Fruit fly (Drosophila melanogaster) whole organism, embryonic: ENCODE data around the gene kirre.
A peak's percentile ranks its signal among the peaks of the same experiment; 100 is the strongest.

Source experiments
- ATbp ChIP-seq: fragments of 200-800 bp; sonication (Bioruptor generic); optimal IDR thresholded peaks from 2 replicates; lab custom pipeline; 2017; ENCODE audit warnings: missing biosample characterization, mild to moderate bottlenecking, missing genetic modification characterization, missing genetic modification reagents
- Ada2b ChIP-seq: fragments of 200-800 bp; sonication (Bioruptor generic); IDR thresholded peaks from 2 replicates; pipeline ENCODE4 v1.3.6; 2022; ENCODE audit warnings: missing biosample characterization, missing genetic modification characterization
- BEAF-32 ChIP-seq: fragments of 200-800 bp; sonication (Bioruptor generic); optimal IDR thresholded peaks from 3 replicates; lab custom pipeline; 2017; ENCODE audit warnings: missing biosample characterization, missing genetic modification characterization, mild to moderate bottlenecking, moderate library complexity, missing genetic modification reagents
- CG10147 ChIP-seq: fragments of 200-800 bp; sonication (Bioruptor generic); optimal IDR thresholded peaks from 2 replicates; lab custom pipeline; 2019; ENCODE audit warnings: missing biosample characterization, mild to moderate bottlenecking, missing genetic modification characterization, moderate library complexity
- CG10321 ChIP-seq: fragments of 200-800 bp; sonication (Bioruptor generic); IDR thresholded peaks from 2 replicates; pipeline ENCODE4 v1.3.6; 2022; ENCODE audit warnings: missing biosample characterization, missing genetic modification characterization
- CG11085 ChIP-seq: fragments of 200-800 bp; sonication (Bioruptor generic); IDR thresholded peaks from 2 replicates; pipeline ENCODE4 v1.3.6; 2022; ENCODE audit warnings: missing biosample characterization, missing genetic modification characterization
- CG11504 ChIP-seq: fragments of 200-800 bp; sonication (Bioruptor generic); optimal IDR thresholded peaks from 3 replicates; lab custom pipeline; 2019; ENCODE audit warnings: missing biosample characterization, mild to moderate bottlenecking, missing genetic modification characterization, moderate library complexity
- CG12071 ChIP-seq: fragments of 200-800 bp; sonication (Bioruptor generic); optimal IDR thresholded peaks from 3 replicates; lab custom pipeline; 2018; ENCODE audit warnings: missing biosample characterization, mild to moderate bottlenecking, missing genetic modification characterization
- CG12104 ChIP-seq: fragments of 200-800 bp; sonication (Bioruptor generic); optimal IDR thresholded peaks from 3 replicates; lab custom pipeline; 2016; ENCODE audit warnings: missing biosample characterization, missing genetic modification characterization
- CG13287 ChIP-seq: fragments of 200-800 bp; sonication (Bioruptor generic); IDR thresholded peaks from 2 replicates; pipeline ENCODE4 v1.3.6; 2022; ENCODE audit warnings: missing biosample characterization, missing genetic modification characterization; ENCODE audit not compliant: partially characterized antibody
- CG13424 ChIP-seq: fragments of 200-800 bp; sonication (Bioruptor generic); optimal IDR thresholded peaks from 2 replicates; lab custom pipeline; 2019; ENCODE audit warnings: missing biosample characterization, mild to moderate bottlenecking, missing genetic modification characterization, moderate library complexity
- CG13624 ChIP-seq: fragments of 200-800 bp; sonication (Bioruptor generic); optimal IDR thresholded peaks from 2 replicates; lab custom pipeline; 2016; ENCODE audit warnings: missing biosample characterization, missing genetic modification characterization
- CG14667 ChIP-seq: fragments of 200-800 bp; sonication (Bioruptor generic); IDR thresholded peaks from 2 replicates; pipeline ENCODE4 v1.3.6; 2022; ENCODE audit warnings: missing biosample characterization, missing genetic modification characterization
- CG15601 ChIP-seq: fragments of 200-800 bp; sonication (Bioruptor generic); optimal IDR thresholded peaks from 3 replicates; lab custom pipeline; 2019; ENCODE audit warnings: missing biosample characterization, mild to moderate bottlenecking, missing genetic modification characterization, moderate library complexity
- CG1602 ChIP-seq: fragments of 200-800 bp; sonication (Bioruptor generic); optimal IDR thresholded peaks from 3 replicates; lab custom pipeline; 2016; ENCODE audit warnings: missing biosample characterization, missing genetic modification characterization
- CG16815 ChIP-seq: fragments of 200-800 bp; sonication (Bioruptor generic); optimal IDR thresholded peaks from 3 replicates; lab custom pipeline; 2017; ENCODE audit warnings: missing biosample characterization, mild to moderate bottlenecking, missing genetic modification characterization
- CG17328 ChIP-seq: fragments of 200-800 bp; sonication (Bioruptor generic); IDR thresholded peaks from 2 replicates; pipeline ENCODE4 v1.3.6; 2022; ENCODE audit warnings: missing biosample characterization, missing genetic modification characterization
- CG17385 ChIP-seq: fragments of 200-800 bp; sonication (Bioruptor generic); optimal IDR thresholded peaks from 3 replicates; lab custom pipeline; 2018; ENCODE audit warnings: missing biosample characterization, mild to moderate bottlenecking, missing genetic modification characterization
- CG17912 ChIP-seq: fragments of 200-800 bp; sonication (Bioruptor generic); optimal IDR thresholded peaks from 2 replicates; lab custom pipeline; 2018; ENCODE audit warnings: missing biosample characterization, mild to moderate bottlenecking, missing genetic modification characterization
- CG31224 ChIP-seq: fragments of 200-800 bp; sonication (Bioruptor generic); IDR thresholded peaks from 2 replicates; pipeline ENCODE4 v1.3.6; 2022; ENCODE audit warnings: missing biosample characterization, missing genetic modification characterization
- CG34422 ChIP-seq: fragments of 200-800 bp; sonication (Bioruptor generic); IDR thresholded peaks from 3 replicates; pipeline ENCODE4 v1.3.6; 2022; ENCODE audit warnings: missing biosample characterization, missing genetic modification characterization
- CG6254 ChIP-seq: fragments of 200-800 bp; sonication (Bioruptor generic); optimal IDR thresholded peaks from 3 replicates; lab custom pipeline; 2017; ENCODE audit warnings: mild to moderate bottlenecking, missing biosample characterization, missing genetic modification reagents, missing genetic modification characterization
- CG7357 ChIP-seq: fragments of 200-800 bp; sonication (Bioruptor generic); IDR thresholded peaks from 3 replicates; pipeline ENCODE4 v1.3.6; 2022; ENCODE audit warnings: missing biosample characterization, missing genetic modification characterization
- CG7928 ChIP-seq: fragments of 200-800 bp; sonication (Bioruptor generic); optimal IDR thresholded peaks from 2 replicates; lab custom pipeline; 2017; ENCODE audit warnings: missing biosample characterization, mild to moderate bottlenecking, missing genetic modification characterization
- CG8290 ChIP-seq, 3 experiments: fragments of 200-800 bp; sonication (Bioruptor generic); optimal IDR thresholded peaks; 2 replicates each; lab custom pipeline; 2016 to 2019; ENCODE audit warnings: missing biosample characterization in 3 of 3, missing genetic modification characterization in 3 of 3, mild to moderate bottlenecking in 2 of 3, moderate library complexity in 1 of 3
- CG8478 ChIP-seq: fragments of >200 bp; optimal IDR thresholded peaks from 2 replicates; lab custom pipeline; 2018
- CG9876 ChIP-seq: fragments of 200-800 bp; sonication (Bioruptor generic); optimal IDR thresholded peaks from 2 replicates; lab custom pipeline; 2016; ENCODE audit warnings: missing biosample characterization, missing genetic modification characterization
- Drgx ChIP-seq: fragments of 200-800 bp; sonication (Bioruptor generic); IDR thresholded peaks from 2 replicates; pipeline ENCODE4 v1.3.6; 2022; ENCODE audit warnings: missing biosample characterization, missing genetic modification characterization
- Fer1 ChIP-seq: fragments of 200-800 bp; sonication (Bioruptor generic); optimal IDR thresholded peaks from 2 replicates; lab custom pipeline; 2017; ENCODE audit warnings: missing biosample characterization, mild to moderate bottlenecking, missing genetic modification characterization
- Hmx ChIP-seq: fragments of 200-800 bp; sonication (Bioruptor generic); optimal IDR thresholded peaks from 2 replicates; lab custom pipeline; 2016; ENCODE audit warnings: missing biosample characterization, missing genetic modification characterization
- Hsf ChIP-seq: fragments of 200-800 bp; sonication (Bioruptor generic); optimal IDR thresholded peaks from 3 replicates; lab custom pipeline; 2016; ENCODE audit warnings: missing biosample characterization, missing genetic modification characterization
- MBD-R2 ChIP-seq: fragments of 200-800 bp; sonication (Bioruptor generic); IDR thresholded peaks from 2 replicates; pipeline ENCODE4 v1.3.6; 2022; ENCODE audit warnings: missing biosample characterization, missing genetic modification characterization
- Max ChIP-seq: fragments of 200-800 bp; sonication (Bioruptor generic); optimal IDR thresholded peaks from 2 replicates; lab custom pipeline; 2016; ENCODE audit warnings: missing biosample characterization, mild to moderate bottlenecking, missing genetic modification characterization
- Neu2 ChIP-seq: fragments of 200-800 bp; sonication (Bioruptor generic); optimal IDR thresholded peaks from 3 replicates; lab custom pipeline; 2016; ENCODE audit warnings: missing biosample characterization, missing genetic modification characterization, borderline replicate concordance
- Oli ChIP-seq: fragments of 200-800 bp; sonication (Bioruptor generic); optimal IDR thresholded peaks from 2 replicates; lab custom pipeline; 2018; ENCODE audit warnings: missing biosample characterization, mild to moderate bottlenecking, missing genetic modification characterization, moderate library complexity
- PHDP ChIP-seq: fragments of 200-800 bp; sonication (Bioruptor generic); optimal IDR thresholded peaks from 3 replicates; lab custom pipeline; 2018; ENCODE audit warnings: missing biosample characterization, mild to moderate bottlenecking, missing genetic modification characterization, moderate library complexity
- ci ChIP-seq: fragments of 200-800 bp; sonication (Bioruptor generic); IDR thresholded peaks from 3 replicates; pipeline ENCODE4 v1.3.6; 2022; ENCODE audit warnings: missing biosample characterization, missing genetic modification characterization
- crc ChIP-seq: fragments of 200-800 bp; sonication (Bioruptor generic); optimal IDR thresholded peaks from 2 replicates; lab custom pipeline; 2016; ENCODE audit warnings: missing biosample characterization, missing genetic modification characterization
- crol ChIP-seq: fragments of 200-800 bp; sonication (Bioruptor generic); IDR thresholded peaks from 2 replicates; pipeline ENCODE4 v1.3.6; 2022; ENCODE audit warnings: missing biosample characterization, missing genetic modification characterization
- disco-r ChIP-seq: fragments of 200-800 bp; sonication (Bioruptor generic); optimal IDR thresholded peaks from 2 replicates; lab custom pipeline; 2016; ENCODE audit warnings: missing biosample characterization, missing genetic modification characterization
- dm ChIP-seq: fragments of 200-800 bp; sonication (Bioruptor generic); optimal IDR thresholded peaks from 3 replicates; lab custom pipeline; 2016; ENCODE audit warnings: missing biosample characterization, missing genetic modification characterization
- kah ChIP-seq: fragments of 200-800 bp; sonication (Bioruptor generic); optimal IDR thresholded peaks from 2 replicates; lab custom pipeline; 2018; ENCODE audit warnings: missing biosample characterization, mild to moderate bottlenecking, missing genetic modification characterization
- kni ChIP-seq: fragments of 200-800 bp; sonication (Bioruptor generic); optimal IDR thresholded peaks from 3 replicates; lab custom pipeline; 2017; ENCODE audit warnings: mild to moderate bottlenecking, missing biosample characterization, missing genetic modification reagents, missing genetic modification characterization
- mam ChIP-seq: fragments of 200-800 bp; sonication (Bioruptor generic); optimal IDR thresholded peaks from 3 replicates; lab custom pipeline; 2016; ENCODE audit warnings: missing biosample characterization, missing genetic modification characterization
- mld ChIP-seq: fragments of 200-800 bp; sonication (Bioruptor generic); IDR thresholded peaks from 3 replicates; pipeline ENCODE4 v1.3.6; 2022; ENCODE audit warnings: missing biosample characterization, missing genetic modification characterization; ENCODE audit not compliant: partially characterized antibody
- pros ChIP-seq: fragments of 200-800 bp; sonication (Bioruptor generic); optimal IDR thresholded peaks from 3 replicates; lab custom pipeline; 2019; ENCODE audit warnings: missing biosample characterization, mild to moderate bottlenecking, missing genetic modification characterization, moderate library complexity
- slbo ChIP-seq: fragments of 200-800 bp; sonication (Bioruptor generic); IDR thresholded peaks from 2 replicates; pipeline ENCODE4 v1.3.6; 2022; ENCODE audit warnings: missing biosample characterization, missing genetic modification characterization
- sqz ChIP-seq: fragments of 200-800 bp; sonication (Bioruptor generic); optimal IDR thresholded peaks from 3 replicates; lab custom pipeline; 2018; ENCODE audit warnings: missing biosample characterization, mild to moderate bottlenecking, missing genetic modification characterization
- ssp ChIP-seq: fragments of 200-800 bp; sonication (Bioruptor generic); IDR thresholded peaks from 2 replicates; pipeline ENCODE4 v1.3.6; 2022; ENCODE audit warnings: missing biosample characterization, missing genetic modification characterization
- stwl ChIP-seq: fragments of 200-800 bp; sonication (Bioruptor generic); optimal IDR thresholded peaks from 3 replicates; lab custom pipeline; 2018; ENCODE audit warnings: missing biosample characterization, mild to moderate bottlenecking, missing genetic modification characterization, moderate library complexity
- wor ChIP-seq: fragments of 200-800 bp; sonication (Bioruptor generic); IDR thresholded peaks from 2 replicates; pipeline ENCODE4 v1.3.6; 2022; ENCODE audit warnings: missing biosample characterization, missing genetic modification characterization

Gene kirre

dm6 chrX:3036527-3036926 is 296.3 kb downstream of the kirre start (continued):
- no peak for TF ChIP-seq sqz (GFP tag; lab: Kevin White, UChicago)
- no peak for TF ChIP-seq CG12104 (GFP tag; lab: Kevin White, UChicago)
- no peak for TF ChIP-seq CG1602 (GFP tag; lab: Kevin White, UChicago)
- no peak for TF ChIP-seq CG6254
- peak; percentile 34; the same call in 1 of the 3 replicates for TF ChIP-seq CG7357 (GFP tag; lab: Robert Waterston, UW)
- TF ChIP-seq ATbp (GFP tag; lab: Kevin White, UChicago) = no peak
- no peak for TF ChIP-seq PHDP (tag; lab: Kevin White, UChicago)
- peak; percentile 60; the same call in 1 of the 3 replicates for TF ChIP-seq ci (GFP tag; lab: Robert Waterston, UW)
- no peak for TF ChIP-seq CG11085
- TF ChIP-seq mam (GFP tag; lab: Kevin White, UChicago) = no peak
- 0 out of 2 replicates have a peak, but pooled peaks have one; percentile 20 for TF ChIP-seq CG14667 (GFP tag; lab: Robert Waterston, UW)
- no peak for TF ChIP-seq Oli (tag; lab: Kevin White, UChicago)
- 0 out of 2 replicates have a peak, but pooled peaks have one; percentile 31 for TF ChIP-seq CG17328 (GFP tag; lab: Robert Waterston, UW)
- no peak for TF ChIP-seq CG15601 (tag; lab: Kevin White, UChicago)
- 0 out of 3 replicates have a peak, but pooled peaks have one; percentile 15 for TF ChIP-seq CG34422 (GFP tag; lab: Robert Waterston, UW)
- no peak for TF ChIP-seq disco-r
- no peak for TF ChIP-seq kah
- no peak for TF ChIP-seq CG9876 (GFP tag; lab: Kevin White, UChicago)
- no peak for TF ChIP-seq CG10147 (GFP tag; lab: Kevin White, UChicago)
- peak; percentile 2 for TF ChIP-seq CG17385 (GFP tag; lab: Kevin White, UChicago)
- no peak for TF ChIP-seq Drgx (GFP tag; lab: Robert Waterston, UW)
- TF ChIP-seq Max (GFP tag; lab: Kevin White, UChicago) = no peak
- peak; percentile 12; the same call in 1 of the 2 replicates for TF ChIP-seq Ada2b (GFP tag; lab: Robert Waterston, UW)
- TF ChIP-seq slbo (GFP tag; lab: Robert Waterston, UW) = peak; percentile 54
- TF ChIP-seq CG13287 = no peak
- TF ChIP-seq pros (GFP tag; lab: Kevin White, UChicago) = no peak
- TF ChIP-seq MBD-R2 (GFP tag; lab: Robert Waterston, UW) = no peak
- TF ChIP-seq CG13424 (tag; lab: Kevin White, UChicago) = peak; percentile 11
- no peak for TF ChIP-seq CG17912 (GFP tag; lab: Kevin White, UChicago)
- TF ChIP-seq CG11504 (tag; lab: Kevin White, UChicago) = peak; percentile 54
- TF ChIP-seq crol (GFP tag; lab: Robert Waterston, UW) = no peak
- no peak for TF ChIP-seq CG31224 (GFP tag; lab: Robert Waterston, UW)
- no peak for TF ChIP-seq CG8290 (GFP tag; optimal IDR thresholded peaks at IDR 0.05; lab: Kevin White, UChicago)
- TF ChIP-seq CG8290 (tag; optimal IDR thresholded peaks at IDR 0.05; lab: Kevin White, UChicago) = peak in 1 of 2 experiments; percentile 6
- no peak for TF ChIP-seq CG13624
- no peak for TF ChIP-seq CG7928
- no peak for TF ChIP-seq CG12071
- no peak for TF ChIP-seq dm (GFP tag; lab: Kevin White, UChicago)
- no peak for TF ChIP-seq Hmx
- no peak for TF ChIP-seq BEAF-32 (GFP tag; lab: Kevin White, UChicago)
- TF ChIP-seq crc (GFP tag; lab: Kevin White, UChicago) = no peak
- TF ChIP-seq CG10321 = no peak
- peak; percentile 9 for TF ChIP-seq Hsf (GFP tag; lab: Kevin White, UChicago)
- no peak for TF ChIP-seq CG8478 (lab: Kevin White, UChicago)
- TF ChIP-seq Fer1 (GFP tag; lab: Kevin White, UChicago) = peak; percentile 33
- no peak for TF ChIP-seq stwl (tag; lab: Kevin White, UChicago)
- TF ChIP-seq ssp (GFP tag; lab: Robert Waterston, UW) = no peak
- TF ChIP-seq Neu2 = no peak
- no peak for TF ChIP-seq wor (GFP tag; lab: Robert Waterston, UW)
- no peak for TF ChIP-seq mld (GFP tag; lab: Robert Waterston, UW)
- no peak for TF ChIP-seq kni
- no peak for TF ChIP-seq CG16815 (GFP tag; lab: Kevin White, UChicago)
